Fruit fly (Drosophila melanogaster) whole organism, embryonic: Measurements from ENCODE around the gene CG1542.
A peak's percentile ranks its signal among the peaks of the same experiment; 100 is the strongest.

ENCODE experiments used
- Abd-B ChIP-seq: fragments of 200-800 bp; sonication (Bioruptor generic); optimal IDR thresholded peaks from 2 replicates; lab custom pipeline; 2018; ENCODE audit warnings: missing biosample characterization, mild to moderate bottlenecking, missing genetic modification characterization, moderate library complexity
- Bdp1 ChIP-seq: fragments of 200-800 bp; sonication (Bioruptor generic); optimal IDR thresholded peaks from 3 replicates; lab custom pipeline; 2016; ENCODE audit warnings: missing biosample characterization, missing genetic modification characterization
- Bgb ChIP-seq: fragments of 200-800 bp; sonication (Bioruptor generic); IDR thresholded peaks from 2 replicates; pipeline ENCODE4 v1.3.6; 2022; ENCODE audit warnings: missing biosample characterization, missing genetic modification characterization; ENCODE audit not compliant: partially characterized antibody
- Bteb2 ChIP-seq: fragments of 200-800 bp; sonication (Bioruptor generic); optimal IDR thresholded peaks from 2 replicates; lab custom pipeline; 2016; ENCODE audit warnings: missing biosample characterization, missing genetic modification characterization
- CG1024 ChIP-seq: fragments of 200-800 bp; sonication (Bioruptor generic); IDR thresholded peaks from 2 replicates; pipeline ENCODE4 v1.3.6; 2022; ENCODE audit warnings: missing biosample characterization, missing genetic modification characterization
- CG10267 ChIP-seq: fragments of 200-800 bp; sonication (Bioruptor generic); optimal IDR thresholded peaks from 2 replicates; lab custom pipeline; 2018; ENCODE audit warnings: missing biosample characterization, mild to moderate bottlenecking, missing genetic modification characterization, moderate library complexity
- CG10321 ChIP-seq: fragments of 200-800 bp; sonication (Bioruptor generic); IDR thresholded peaks from 2 replicates; pipeline ENCODE4 v1.3.6; 2022; ENCODE audit warnings: missing biosample characterization, missing genetic modification characterization
- CG10543 ChIP-seq: fragments of 200-800 bp; sonication (Bioruptor generic); optimal IDR thresholded peaks from 3 replicates; lab custom pipeline; 2017; ENCODE audit warnings: missing biosample characterization, mild to moderate bottlenecking, missing genetic modification characterization, moderate library complexity
- CG11504 ChIP-seq: fragments of 200-800 bp; sonication (Bioruptor generic); optimal IDR thresholded peaks from 3 replicates; lab custom pipeline; 2019; ENCODE audit warnings: missing biosample characterization, mild to moderate bottlenecking, missing genetic modification characterization, moderate library complexity
- CG11695 ChIP-seq: fragments of 200-800 bp; sonication (Bioruptor generic); IDR thresholded peaks from 3 replicates; pipeline ENCODE4 v1.3.6; 2022; ENCODE audit warnings: missing biosample characterization, missing genetic modification characterization
- CG12236 ChIP-seq: fragments of 200-800 bp; sonication (Bioruptor generic); optimal IDR thresholded peaks from 2 replicates; lab custom pipeline; 2016; ENCODE audit warnings: missing biosample characterization, missing genetic modification characterization
- CG12299 ChIP-seq: fragments of 200-800 bp; sonication (Bioruptor generic); optimal IDR thresholded peaks from 2 replicates; lab custom pipeline; 2018; ENCODE audit warnings: missing biosample characterization, mild to moderate bottlenecking, missing genetic modification characterization
- CG13775 ChIP-seq: fragments of 200-800 bp; sonication (Bioruptor generic); optimal IDR thresholded peaks from 3 replicates; lab custom pipeline; 2017; ENCODE audit warnings: missing biosample characterization, mild to moderate bottlenecking, missing genetic modification characterization
- CG16863 ChIP-seq: fragments of 200-800 bp; sonication (Bioruptor generic); optimal IDR thresholded peaks from 3 replicates; lab custom pipeline; 2016; ENCODE audit warnings: missing biosample characterization, missing genetic modification characterization
- CG17359 ChIP-seq: fragments of 200-800 bp; sonication (Bioruptor generic); optimal IDR thresholded peaks from 3 replicates; lab custom pipeline; 2018; ENCODE audit warnings: missing biosample characterization, mild to moderate bottlenecking, missing genetic modification characterization, moderate library complexity
- CG1792 ChIP-seq: fragments of 200-800 bp; sonication (Bioruptor generic); optimal IDR thresholded peaks from 2 replicates; lab custom pipeline; 2016; ENCODE audit warnings: missing biosample characterization, missing genetic modification characterization
- CG3065 ChIP-seq: fragments of 200-800 bp; sonication (Bioruptor generic); optimal IDR thresholded peaks from 2 replicates; lab custom pipeline; 2016; ENCODE audit warnings: missing biosample characterization, missing genetic modification characterization
- CG31365 ChIP-seq: fragments of 200-800 bp; sonication (Bioruptor generic); optimal IDR thresholded peaks from 2 replicates; lab custom pipeline; 2018; ENCODE audit warnings: missing biosample characterization, mild to moderate bottlenecking, missing genetic modification characterization
- CG3163 ChIP-seq: fragments of 200-800 bp; sonication (Bioruptor generic); optimal IDR thresholded peaks from 3 replicates; lab custom pipeline; 2016; ENCODE audit warnings: missing biosample characterization, missing genetic modification characterization
- CG9215 ChIP-seq: fragments of 200-800 bp; sonication (Bioruptor generic); IDR thresholded peaks from 2 replicates; pipeline ENCODE4 v1.3.6; 2022; ENCODE audit warnings: missing biosample characterization, missing genetic modification characterization
- CG9437 ChIP-seq: fragments of 200-800 bp; sonication (Bioruptor generic); optimal IDR thresholded peaks from 2 replicates; lab custom pipeline; 2018; ENCODE audit warnings: missing biosample characterization, mild to moderate bottlenecking, missing genetic modification characterization
- CG9932 ChIP-seq: fragments of 200-800 bp; sonication (Bioruptor generic); IDR thresholded peaks from 2 replicates; pipeline ENCODE4 v1.3.6; 2022; ENCODE audit warnings: missing biosample characterization, missing genetic modification characterization
- Camta ChIP-seq: fragments of 200-800 bp; sonication (Bioruptor generic); optimal IDR thresholded peaks from 2 replicates; lab custom pipeline; 2016; ENCODE audit warnings: missing biosample characterization, missing genetic modification characterization
- CkIIα-i1 ChIP-seq: fragments of 200-800 bp; sonication (Bioruptor generic); IDR thresholded peaks from 2 replicates; pipeline ENCODE4 v1.3.6; 2022; ENCODE audit warnings: missing biosample characterization, missing genetic modification characterization
- Dp ChIP-seq: fragments of 200-800 bp; sonication (Bioruptor generic); optimal IDR thresholded peaks from 2 replicates; lab custom pipeline; 2018; ENCODE audit warnings: missing biosample characterization, mild to moderate bottlenecking, missing genetic modification characterization, moderate library complexity
- Drgx ChIP-seq: fragments of 200-800 bp; sonication (Bioruptor generic); IDR thresholded peaks from 2 replicates; pipeline ENCODE4 v1.3.6; 2022; ENCODE audit warnings: missing biosample characterization, missing genetic modification characterization
- GATAe ChIP-seq: fragments of 200-800 bp; sonication (Bioruptor generic); conservative IDR thresholded peaks from 2 replicates; pipeline ENCODE4 v1.3.6; 2022; ENCODE audit warnings: missing biosample characterization, missing genetic modification characterization
- HHEX ChIP-seq: fragments of 200-800 bp; sonication (Bioruptor generic); optimal IDR thresholded peaks from 3 replicates; lab custom pipeline; 2017; ENCODE audit warnings: missing biosample characterization, mild to moderate bottlenecking, missing genetic modification characterization, missing genetic modification reagents
- Hand ChIP-seq: fragments of 200-800 bp; sonication (Bioruptor generic); optimal IDR thresholded peaks from 2 replicates; lab custom pipeline; 2017; ENCODE audit warnings: mild to moderate bottlenecking, missing biosample characterization, missing genetic modification reagents, missing genetic modification characterization
- MBD-R2 ChIP-seq: fragments of 200-800 bp; sonication (Bioruptor generic); IDR thresholded peaks from 2 replicates; pipeline ENCODE4 v1.3.6; 2022; ENCODE audit warnings: missing biosample characterization, missing genetic modification characterization
- NC2β ChIP-seq: fragments of 200-800 bp; sonication (Bioruptor generic); optimal IDR thresholded peaks from 2 replicates; lab custom pipeline; 2016; ENCODE audit warnings: missing biosample characterization, missing genetic modification characterization
- Nf-YB ChIP-seq: fragments of 200-800 bp; sonication (Bioruptor generic); optimal IDR thresholded peaks from 3 replicates; lab custom pipeline; 2019; ENCODE audit warnings: missing biosample characterization, mild to moderate bottlenecking, missing genetic modification characterization, moderate library complexity
- Nf-YC ChIP-seq: fragments of 200-800 bp; optimal IDR thresholded peaks from 3 replicates; lab custom pipeline; 2019; ENCODE audit warnings: missing biosample characterization, mild to moderate bottlenecking, missing genetic modification characterization, moderate library complexity
- Opbp ChIP-seq: fragments of 200-800 bp; sonication (Bioruptor generic); IDR thresholded peaks from 3 replicates; pipeline ENCODE4 v1.3.6; 2022; ENCODE audit warnings: missing biosample characterization, missing genetic modification characterization; ENCODE audit not compliant: partially characterized antibody
- az2 ChIP-seq: fragments of 200-800 bp; sonication (Bioruptor generic); optimal IDR thresholded peaks from 3 replicates; lab custom pipeline; 2016; ENCODE audit warnings: missing biosample characterization, missing genetic modification characterization
- bsh ChIP-seq, 2 experiments: fragments of 200-800 bp; sonication (Bioruptor generic); optimal IDR thresholded peaks; 2 replicates each; lab custom pipeline; 2017 to 2018; ENCODE audit warnings: mild to moderate bottlenecking in 2 of 2, missing biosample characterization in 2 of 2, missing genetic modification characterization in 2 of 2, moderate library complexity in 1 of 2
- caup ChIP-seq: fragments of 200-800 bp; sonication (Bioruptor generic); optimal IDR thresholded peaks from 3 replicates; lab custom pipeline; 2017; ENCODE audit warnings: missing biosample characterization, mild to moderate bottlenecking, missing genetic modification characterization, moderate library complexity; ENCODE audit not compliant: severe bottlenecking
- dpn ChIP-seq, 2 experiments: fragments of 200-800 bp; sonication (Bioruptor generic); optimal IDR thresholded peaks; 3 replicates each; lab custom pipeline; 2016; ENCODE audit warnings: missing biosample characterization in 2 of 2, missing genetic modification characterization in 2 of 2
- hb ChIP-seq: fragments of 200-800 bp; sonication (Bioruptor generic); IDR thresholded peaks from 3 replicates; pipeline ENCODE4 v1.3.6; 2022; ENCODE audit warnings: missing biosample characterization, missing genetic modification characterization; ENCODE audit not compliant: partially characterized antibody
- kah ChIP-seq: fragments of 200-800 bp; sonication (Bioruptor generic); optimal IDR thresholded peaks from 2 replicates; lab custom pipeline; 2018; ENCODE audit warnings: missing biosample characterization, mild to moderate bottlenecking, missing genetic modification characterization
- lmd ChIP-seq: fragments of 200-800 bp; sonication (Bioruptor generic); IDR thresholded peaks from 2 replicates; pipeline ENCODE4 v1.3.6; 2022; ENCODE audit warnings: missing biosample characterization, missing genetic modification characterization
- luna ChIP-seq: fragments of 200-800 bp; sonication (Bioruptor generic); optimal IDR thresholded peaks from 2 replicates; lab custom pipeline; 2016; ENCODE audit warnings: missing biosample characterization, missing genetic modification characterization
- pho ChIP-seq: fragments of 200-800 bp; sonication (Bioruptor generic); optimal IDR thresholded peaks from 2 replicates; lab custom pipeline; 2016; ENCODE audit warnings: missing biosample characterization, missing genetic modification characterization
- shn ChIP-seq: fragments of 200-800 bp; sonication (Bioruptor generic); optimal IDR thresholded peaks from 3 replicates; lab custom pipeline; 2016; ENCODE audit warnings: missing biosample characterization, missing genetic modification characterization
- sisA ChIP-seq: fragments of 200-800 bp; sonication (Bioruptor generic); IDR thresholded peaks from 2 replicates; pipeline ENCODE4 v1.3.6; 2022; ENCODE audit warnings: missing biosample characterization, missing genetic modification characterization
- stc ChIP-seq: fragments of 200-800 bp; sonication (Bioruptor generic); IDR thresholded peaks from 2 replicates; pipeline ENCODE4 v1.3.6; 2022; ENCODE audit warnings: missing biosample characterization, missing genetic modification characterization
- tgo ChIP-seq: fragments of 200-800 bp; sonication (Bioruptor generic); IDR thresholded peaks from 3 replicates; pipeline ENCODE4 v1.3.6; 2022; ENCODE audit warnings: missing biosample characterization, missing genetic modification characterization
- tin ChIP-seq: fragments of 200-800 bp; sonication (Bioruptor generic); optimal IDR thresholded peaks from 3 replicates; lab custom pipeline; 2016; ENCODE audit warnings: missing biosample characterization, missing genetic modification characterization
- toy ChIP-seq: fragments of 200-800 bp; sonication (Bioruptor generic); IDR thresholded peaks from 2 replicates; pipeline ENCODE4 v1.3.6; 2022; ENCODE audit warnings: missing biosample characterization, missing genetic modification characterization
- vfl ChIP-seq: fragments of 200-800 bp; sonication (Bioruptor generic); optimal IDR thresholded peaks from 2 replicates; lab custom pipeline; 2016; ENCODE audit warnings: missing biosample characterization, missing genetic modification characterization

The CG1542 gene

DNA sequence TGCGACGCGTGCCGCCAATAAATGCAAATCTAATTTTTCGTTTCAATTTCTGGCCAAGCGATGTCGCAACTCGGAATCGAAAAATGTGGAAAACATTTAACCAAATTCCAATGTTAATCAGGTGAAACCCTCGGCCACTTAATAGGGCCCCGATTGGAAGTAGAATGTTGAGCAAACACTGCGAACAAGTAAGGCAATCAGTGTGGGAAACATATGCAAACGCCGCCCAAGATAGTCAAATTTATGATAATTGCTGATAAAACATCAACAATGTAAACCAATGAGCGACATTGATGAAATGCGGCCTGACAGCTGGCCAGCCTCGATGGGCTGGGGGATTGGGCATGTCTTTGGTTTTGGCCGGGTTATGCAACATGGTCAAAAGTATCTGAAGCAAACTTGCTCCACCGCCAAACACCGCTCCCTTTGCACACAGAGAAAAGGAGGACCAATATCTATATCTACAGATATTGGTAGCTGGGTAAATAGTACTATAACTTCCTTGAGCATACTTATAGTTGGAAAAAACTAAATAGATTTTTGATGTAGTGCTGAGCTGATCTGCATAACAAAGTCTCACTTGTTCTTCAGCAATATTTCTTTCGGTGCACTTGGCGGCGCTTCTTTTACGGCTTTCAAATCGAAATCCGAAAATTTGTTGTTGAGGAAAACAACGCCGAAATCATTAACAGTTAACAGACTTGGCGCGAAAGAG lies 34.2 kb downstream of the CG1542 start (continued):
- TF ChIP-seq CG12299 (peak; percentile 40), Nf-YC (peak; percentile 57), CG10543 (GFP tag; lab: Kevin White, UChicago) (peak; percentile 58), Dp (GFP tag; lab: Kevin White, UChicago) (no peak), Opbp (GFP tag; lab: Robert Waterston, UW) (no peak), Drgx (GFP tag; lab: Robert Waterston, UW) (peak; percentile 57), caup (peak; percentile 46), GATAe (GFP tag; lab: Robert Waterston, UW) (no peak), CG11695 (GFP tag; lab: Robert Waterston, UW) (peak; percentile 78), hb (no peak), CG9215 (no peak), bsh (GFP tag; optimal IDR thresholded peaks at IDR 0.05; lab: Kevin White, UChicago) (peak in 1 of 2 experiments; percentile 88), vfl (no peak), CG3065 (GFP tag; lab: Kevin White, UChicago) (no peak), Hand (no peak), CG11504 (peak; percentile 89), tin (GFP tag; lab: Kevin White, UChicago) (peak; percentile 75), CG9932 (GFP tag; lab: Robert Waterston, UW) (no peak), CkIIα-i1 (GFP tag; lab: Robert Waterston, UW) (no peak), Abd-B (GFP tag; lab: Kevin White, UChicago) (peak; percentile 76), Nf-YB (peak; percentile 39), CG1024 (peak; percentile 44), az2 (GFP tag; lab: Kevin White, UChicago) (peak; percentile 73), CG13775 (GFP tag; lab: Kevin White, UChicago) (no peak), HHEX (peak; percentile 72), luna (GFP tag; lab: Kevin White, UChicago) (no peak), CG10321 (GFP tag; lab: Robert Waterston, UW) (no peak), CG10267 (tag; lab: Kevin White, UChicago) (peak; percentile 67), CG9437 (GFP tag; lab: Kevin White, UChicago) (peak; percentile 64), Camta (GFP tag; lab: Kevin White, UChicago) (peak; percentile 60), MBD-R2 (GFP tag; lab: Robert Waterston, UW) (no peak), NC2β (GFP tag; lab: Kevin White, UChicago) (peak; percentile 27), CG17359 (peak; percentile 88), Bteb2 (GFP tag; lab: Kevin White, UChicago) (peak; percentile 26), CG12236 (GFP tag; lab: Kevin White, UChicago) (no peak), shn (no peak), CG31365 (peak; percentile 40), toy (GFP tag; lab: Robert Waterston, UW) (no peak), sisA (GFP tag; lab: Robert Waterston, UW) (peak; percentile 85), dpn (GFP tag; optimal IDR thresholded peaks at IDR 0.05; lab: Kevin White, UChicago) (peak; percentile 57 to 74), Bgb (GFP tag; lab: Robert Waterston, UW) (no peak), CG16863 (GFP tag; lab: Kevin White, UChicago) (peak; percentile 70), lmd (GFP tag; lab: Robert Waterston, UW) (peak; percentile 59), kah (GFP tag; lab: Kevin White, UChicago) (peak; percentile 66), tgo (peak; percentile 81), stc (GFP tag; lab: Robert Waterston, UW) (peak; percentile 82), pho (GFP tag; lab: Kevin White, UChicago) (no peak), Bdp1 (GFP tag; lab: Kevin White, UChicago) (no peak), CG1792 (no peak), CG3163 (peak; percentile 8)
